Fruit fly (Drosophila melanogaster) whole organism, pupa: Measurements from ENCODE around the gene CG33689.

Experiments used
- CG12605 ChIP-seq: fragments of 200-800 bp; sonication (Bioruptor generic); IDR thresholded peaks from 2 replicates; pipeline ENCODE4 v1.3.6; 2022; ENCODE audit warnings: missing biosample characterization, missing genetic modification characterization
- CG8301 ChIP-seq: fragments of 200-800 bp; sonication (Bioruptor generic); optimal IDR thresholded peaks from 2 replicates; lab custom pipeline; 2018; ENCODE audit warnings: missing biosample characterization, mild to moderate bottlenecking, missing genetic modification characterization
- D1 ChIP-seq: fragments of 200-800 bp; sonication (Bioruptor generic); optimal IDR thresholded peaks from 2 replicates; lab custom pipeline; 2018; ENCODE audit warnings: missing biosample characterization, mild to moderate bottlenecking, missing genetic modification characterization, moderate library complexity
- Snoo ChIP-seq: fragments of 200-800 bp; sonication (Bioruptor generic); optimal IDR thresholded peaks from 3 replicates; lab custom pipeline; 2017; ENCODE audit warnings: missing biosample characterization, mild to moderate bottlenecking, missing genetic modification characterization, inconsistent platforms

DNA sequence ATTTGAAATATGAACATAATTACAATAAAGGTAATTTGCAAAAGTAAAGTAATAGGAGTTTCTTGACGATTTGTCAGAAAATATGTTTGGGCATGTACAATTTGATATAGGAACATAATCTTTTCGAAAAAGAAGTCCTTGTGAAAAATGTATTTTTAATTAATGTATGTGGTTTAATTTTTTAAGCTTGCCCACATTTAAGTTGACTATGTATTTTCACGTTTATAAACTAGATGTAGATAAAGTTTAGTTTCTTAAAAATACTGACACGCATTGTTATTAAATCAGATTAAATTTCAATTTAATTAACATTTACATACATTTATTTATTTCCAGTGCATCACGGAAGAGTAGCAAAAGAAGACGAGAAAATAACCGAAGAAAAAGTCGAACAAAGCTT is 23.5 kb upstream of the CG33689 start:
- TF ChIP-seq D1 (tag; lab: Kevin White, UChicago) (peak; percentile 70), Snoo (tag; lab: Kevin White, UChicago) (no peak), CG8301 (tag; lab: Kevin White, UChicago) (no peak), CG12605 (GFP tag; lab: Robert Waterston, UW) (no peak)
